Worm (Caenorhabditis elegans): ENCODE results near the gene R02C2.7.

Gene R02C2.7

ce11 chrV:258730-259129, 16.3 kb upstream of the R02C2.7 start, which contains the start of gene nhr-204:
Gene nhr-204, minus strand, starts transcription at chrV:258830.
- TF ChIP-seq ref-1 (GFP tag; conservative IDR thresholded peaks at IDR 0.05) (no peak), klf-2 (GFP tag; conservative IDR thresholded peaks at IDR 0.05) (no peak), ztf-29 (GFP tag; IDR thresholded peaks at IDR 0.05) (no peak), cog-1 (tag; optimal IDR thresholded peaks at IDR 0.05) (no peak), ztf-23 (GFP tag; IDR thresholded peaks at IDR 0.05) (no peak), tab-1 (GFP tag; IDR thresholded peaks at IDR 0.05) (no peak), med-1 (GFP tag; optimal IDR thresholded peaks at IDR 0.05; ENCODE audit: insufficient read depth) (no peak)

- TF ChIP-seq ref-1 (GFP tag; conservative IDR thresholded peaks at IDR 0.05) = no peak
- TF ChIP-seq ztf-23 (GFP tag; IDR thresholded peaks at IDR 0.05) = no peak
- no peak for TF ChIP-seq flt-1 (GFP tag; IDR thresholded peaks at IDR 0.05)
- TF ChIP-seq klf-2 (GFP tag; conservative IDR thresholded peaks at IDR 0.05) = no peak
- TF ChIP-seq tab-1 (GFP tag; IDR thresholded peaks at IDR 0.05) = no peak
- no peak for TF ChIP-seq med-1 (GFP tag; optimal IDR thresholded peaks at IDR 0.05; ENCODE audit: insufficient read depth)
- TF ChIP-seq cog-1 (tag; optimal IDR thresholded peaks at IDR 0.05) = no peak
- TF ChIP-seq T22C8.4 (GFP tag; IDR thresholded peaks at IDR 0.05) = no peak
- TF ChIP-seq ztf-29 (GFP tag; IDR thresholded peaks at IDR 0.05) = no peak
These were observed 12.2 kb upstream of the R02C2.7 start, which contains the start of gene str-121 for ce11 chrV:254591-254990. Gene str-121, minus strand, starts transcription at chrV:254691.

- TF ChIP-seq flt-1 (GFP tag; IDR thresholded peaks at IDR 0.05) = no peak
- TF ChIP-seq med-1 (GFP tag; optimal IDR thresholded peaks at IDR 0.05; ENCODE audit: insufficient read depth) = no peak
- TF ChIP-seq ref-1 (GFP tag; conservative IDR thresholded peaks at IDR 0.05) = no peak
- no peak for TF ChIP-seq ztf-29 (GFP tag; IDR thresholded peaks at IDR 0.05)
- TF ChIP-seq tab-1 (GFP tag; IDR thresholded peaks at IDR 0.05) = no peak
These were observed 9.2 kb upstream of the R02C2.7 start, which contains the start of gene oac-39 for ce11 chrV:251652-252051. Gene oac-39, minus strand, starts transcription at chrV:251752.

ce11 chrV:248636-249035, 6.2 kb upstream of the R02C2.7 start:
- TF ChIP-seq ztf-29 (GFP tag; IDR thresholded peaks at IDR 0.05) (no peak), med-1 (GFP tag; optimal IDR thresholded peaks at IDR 0.05; ENCODE audit: insufficient read depth) (no peak), flt-1 (GFP tag; IDR thresholded peaks at IDR 0.05) (no peak), T22C8.4 (GFP tag; IDR thresholded peaks at IDR 0.05) (no peak)

- TF ChIP-seq klf-2 (GFP tag; conservative IDR thresholded peaks at IDR 0.05) (no peak), ref-1 (GFP tag; conservative IDR thresholded peaks at IDR 0.05) (no peak), T22C8.4 (GFP tag; IDR thresholded peaks at IDR 0.05) (no peak), ztf-29 (GFP tag; IDR thresholded peaks at IDR 0.05) (no peak), flt-1 (GFP tag; IDR thresholded peaks at IDR 0.05) (no peak), tab-1 (GFP tag; IDR thresholded peaks at IDR 0.05) (no peak), med-1 (GFP tag; optimal IDR thresholded peaks at IDR 0.05; ENCODE audit: insufficient read depth) (no peak), cog-1 (tag; optimal IDR thresholded peaks at IDR 0.05) (no peak), ztf-23 (GFP tag; IDR thresholded peaks at IDR 0.05) (no peak)
These were observed 5.2 kb upstream of the R02C2.7 start for ce11 chrV:247576-247975.

ce11 chrV:246097-246496, 3.7 kb upstream of the R02C2.7 start, which contains the start of gene kin-34:
Gene kin-34, minus strand, starts transcription at chrV:246197.
- no peak for TF ChIP-seq ztf-29 (GFP tag; IDR thresholded peaks at IDR 0.05)
- TF ChIP-seq ztf-23 (GFP tag; IDR thresholded peaks at IDR 0.05) = no peak
- TF ChIP-seq flt-1 (GFP tag; IDR thresholded peaks at IDR 0.05) = no peak
- TF ChIP-seq klf-2 (GFP tag; conservative IDR thresholded peaks at IDR 0.05) = no peak
- no peak for TF ChIP-seq med-1 (GFP tag; optimal IDR thresholded peaks at IDR 0.05; ENCODE audit: insufficient read depth)
- TF ChIP-seq ref-1 (GFP tag; conservative IDR thresholded peaks at IDR 0.05) = no peak
- no peak for TF ChIP-seq tab-1 (GFP tag; IDR thresholded peaks at IDR 0.05)
- TF ChIP-seq T22C8.4 (GFP tag; IDR thresholded peaks at IDR 0.05) = no peak
- TF ChIP-seq cog-1 (tag; optimal IDR thresholded peaks at IDR 0.05) = no peak

ce11 chrV:240287-240686, 2.1 kb downstream of the R02C2.7 start, which contains the start of gene txt-2:
Gene txt-2, minus strand, starts transcription at chrV:240500.
- no peak for TF ChIP-seq klf-2 (GFP tag; conservative IDR thresholded peaks at IDR 0.05)
- TF ChIP-seq T22C8.4 (GFP tag; IDR thresholded peaks at IDR 0.05) = no peak
- no peak for TF ChIP-seq ref-1 (GFP tag; conservative IDR thresholded peaks at IDR 0.05)
- TF ChIP-seq ztf-29 (GFP tag; IDR thresholded peaks at IDR 0.05) = no peak
- no peak for TF ChIP-seq med-1 (GFP tag; optimal IDR thresholded peaks at IDR 0.05; ENCODE audit: insufficient read depth)
- no peak for TF ChIP-seq flt-1 (GFP tag; IDR thresholded peaks at IDR 0.05)
- TF ChIP-seq cog-1 (tag; optimal IDR thresholded peaks at IDR 0.05) = no peak
- TF ChIP-seq tab-1 (GFP tag; IDR thresholded peaks at IDR 0.05) = no peak
- no peak for TF ChIP-seq ztf-23 (GFP tag; IDR thresholded peaks at IDR 0.05)

- no peak for TF ChIP-seq T22C8.4 (GFP tag; IDR thresholded peaks at IDR 0.05)
- TF ChIP-seq klf-2 (GFP tag; conservative IDR thresholded peaks at IDR 0.05) = no peak
- no peak for TF ChIP-seq cog-1 (tag; optimal IDR thresholded peaks at IDR 0.05)
- TF ChIP-seq tab-1 (GFP tag; IDR thresholded peaks at IDR 0.05) = no peak
- no peak for TF ChIP-seq med-1 (GFP tag; optimal IDR thresholded peaks at IDR 0.05; ENCODE audit: insufficient read depth)
- no peak for TF ChIP-seq flt-1 (GFP tag; IDR thresholded peaks at IDR 0.05)
- TF ChIP-seq ztf-23 (GFP tag; IDR thresholded peaks at IDR 0.05) = no peak
- TF ChIP-seq ztf-29 (GFP tag; IDR thresholded peaks at IDR 0.05) = no peak
- no peak for TF ChIP-seq ref-1 (GFP tag; conservative IDR thresholded peaks at IDR 0.05)
These were observed 4.3 kb downstream of the R02C2.7 start, which contains the start of gene R02C2.1 for ce11 chrV:238094-238493. Gene R02C2.1, minus strand, starts transcription at chrV:238194.

- TF ChIP-seq klf-2 (GFP tag; conservative IDR thresholded peaks at IDR 0.05) (no peak), med-1 (GFP tag; optimal IDR thresholded peaks at IDR 0.05; ENCODE audit: insufficient read depth) (no peak), T22C8.4 (GFP tag; IDR thresholded peaks at IDR 0.05) (no peak), cog-1 (tag; optimal IDR thresholded peaks at IDR 0.05) (no peak), flt-1 (GFP tag; IDR thresholded peaks at IDR 0.05) (no peak), ztf-23 (GFP tag; IDR thresholded peaks at IDR 0.05) (no peak), ztf-29 (GFP tag; IDR thresholded peaks at IDR 0.05) (no peak), ref-1 (GFP tag; conservative IDR thresholded peaks at IDR 0.05) (no peak), tab-1 (GFP tag; IDR thresholded peaks at IDR 0.05) (no peak)
These were observed 5.4 kb downstream of the R02C2.7 start for ce11 chrV:237012-237411.

- TF ChIP-seq ztf-23 (GFP tag; IDR thresholded peaks at IDR 0.05) (no peak), klf-2 (GFP tag; conservative IDR thresholded peaks at IDR 0.05) (no peak), ztf-29 (GFP tag; IDR thresholded peaks at IDR 0.05) (no peak), med-1 (GFP tag; optimal IDR thresholded peaks at IDR 0.05; ENCODE audit: insufficient read depth) (no peak), ref-1 (GFP tag; conservative IDR thresholded peaks at IDR 0.05) (no peak), T22C8.4 (GFP tag; IDR thresholded peaks at IDR 0.05) (no peak), cog-1 (tag; optimal IDR thresholded peaks at IDR 0.05) (no peak), tab-1 (GFP tag; IDR thresholded peaks at IDR 0.05) (no peak), flt-1 (GFP tag; IDR thresholded peaks at IDR 0.05) (no peak)
These were observed 7.8 kb downstream of the R02C2.7 start, which contains the start of gene kin-33 for ce11 chrV:234572-234971. Gene kin-33, minus strand, starts transcription at chrV:234672.
